Fruit fly (Drosophila melanogaster) S2 (cell line): ENCODE data around the gene NFAT.

Source experiments
- CG8478 ChIP-seq: fragments of >200 bp; optimal IDR thresholded peaks from 2 replicates; lab custom pipeline; 2018
- CTCF ChIP-seq, 2 experiments: fragments of >200 bp; optimal IDR thresholded peaks; 2 replicates each; lab custom pipeline; 2018

DNA sequence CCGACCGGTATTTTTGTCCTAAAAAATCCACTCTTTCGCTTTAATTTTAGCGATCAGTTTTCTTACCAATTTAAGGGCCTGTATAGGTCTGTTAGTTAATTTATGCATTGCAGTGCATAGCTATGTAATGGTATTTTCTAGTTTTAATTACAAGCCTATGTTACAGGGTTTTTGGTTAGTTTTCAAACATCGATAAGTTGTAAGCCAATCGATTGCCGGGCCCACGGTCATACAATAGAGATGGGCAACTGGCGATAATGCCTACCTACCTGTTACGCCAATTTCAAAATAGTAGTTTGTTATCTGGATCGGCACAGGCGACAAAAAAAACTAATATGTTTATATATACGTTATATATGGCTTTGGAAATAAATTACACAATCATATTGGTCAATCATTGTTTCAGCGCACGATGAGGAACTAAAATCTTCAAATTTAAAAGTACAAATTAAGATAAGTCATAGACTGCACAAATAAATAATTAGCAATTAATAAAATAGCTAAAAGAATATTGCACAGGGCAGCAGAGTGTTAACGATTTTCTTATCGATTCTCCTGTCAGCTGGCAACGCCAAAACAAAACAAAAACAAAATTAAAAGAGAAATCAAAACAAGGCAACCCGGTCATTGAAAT, 8.0 kb upstream of the NFAT start, which contains the start of the genes tth and Tango2:
- TF ChIP-seq CG8478 (lab: Kevin White, UChicago) (no peak), CTCF (optimal IDR thresholded peaks at IDR 0.05; lab: Kevin White, UChicago) (no peak)
